Fruit fly (Drosophila melanogaster) whole organism, embryonic: ENCODE results near the gene Dbp21E2.

Source experiments
- B-H1 ChIP-seq: fragments of 200-800 bp; sonication (Bioruptor generic); IDR thresholded peaks from 3 replicates; pipeline ENCODE4 v1.3.6; 2022; ENCODE audit warnings: missing biosample characterization, missing genetic modification characterization
- CG1024 ChIP-seq: fragments of 200-800 bp; sonication (Bioruptor generic); IDR thresholded peaks from 2 replicates; pipeline ENCODE4 v1.3.6; 2022; ENCODE audit warnings: missing biosample characterization, missing genetic modification characterization
- CG11695 ChIP-seq: fragments of 200-800 bp; sonication (Bioruptor generic); IDR thresholded peaks from 3 replicates; pipeline ENCODE4 v1.3.6; 2022; ENCODE audit warnings: missing biosample characterization, missing genetic modification characterization
- CG12769 ChIP-seq: fragments of 200-800 bp; sonication (Bioruptor generic); optimal IDR thresholded peaks from 2 replicates; lab custom pipeline; 2019; ENCODE audit warnings: missing biosample characterization, mild to moderate bottlenecking, missing genetic modification characterization, moderate library complexity
- CG15011 ChIP-seq: fragments of 200-800 bp; sonication (Bioruptor generic); optimal IDR thresholded peaks from 3 replicates; lab custom pipeline; 2018; ENCODE audit warnings: missing biosample characterization, mild to moderate bottlenecking, missing genetic modification characterization
- CG15269 ChIP-seq: fragments of 200-800 bp; sonication (Bioruptor generic); optimal IDR thresholded peaks from 2 replicates; lab custom pipeline; 2018; ENCODE audit warnings: missing biosample characterization, mild to moderate bottlenecking, missing genetic modification characterization, moderate library complexity
- CG15514 ChIP-seq: fragments of 200-800 bp; sonication (Bioruptor generic); optimal IDR thresholded peaks from 3 replicates; lab custom pipeline; 2017; ENCODE audit warnings: missing biosample characterization, missing genetic modification characterization, mild to moderate bottlenecking, moderate library complexity, missing genetic modification reagents
- CG15601 ChIP-seq: fragments of 200-800 bp; sonication (Bioruptor generic); optimal IDR thresholded peaks from 3 replicates; lab custom pipeline; 2019; ENCODE audit warnings: missing biosample characterization, mild to moderate bottlenecking, missing genetic modification characterization, moderate library complexity
- CG1602 ChIP-seq: fragments of 200-800 bp; sonication (Bioruptor generic); optimal IDR thresholded peaks from 3 replicates; lab custom pipeline; 2016; ENCODE audit warnings: missing biosample characterization, missing genetic modification characterization
- CG2120 ChIP-seq: fragments of 200-800 bp; sonication (Bioruptor generic); optimal IDR thresholded peaks from 3 replicates; lab custom pipeline; 2016; ENCODE audit warnings: missing biosample characterization, missing genetic modification characterization
- CG31441 ChIP-seq: fragments of 200-800 bp; sonication (Bioruptor generic); IDR thresholded peaks from 2 replicates; pipeline ENCODE4 v1.3.6; 2022; ENCODE audit warnings: missing biosample characterization, missing genetic modification characterization
- CG4854 ChIP-seq: fragments of 200-800 bp; sonication (Bioruptor generic); optimal IDR thresholded peaks from 2 replicates; lab custom pipeline; 2016; ENCODE audit warnings: missing biosample characterization, missing genetic modification characterization, inconsistent platforms
- CG6272 ChIP-seq: fragments of 200-800 bp; sonication (Bioruptor generic); IDR thresholded peaks from 2 replicates; pipeline ENCODE4 v1.3.6; 2022; ENCODE audit warnings: missing biosample characterization, missing genetic modification characterization
- CG7271 ChIP-seq: fragments of 200-800 bp; sonication (Bioruptor generic); optimal IDR thresholded peaks from 2 replicates; lab custom pipeline; 2018; ENCODE audit warnings: missing biosample characterization, mild to moderate bottlenecking, missing genetic modification characterization, moderate library complexity
- CG7372 ChIP-seq: fragments of 200-800 bp; sonication (Bioruptor generic); IDR thresholded peaks from 2 replicates; pipeline ENCODE4 v1.3.6; 2022; ENCODE audit warnings: missing biosample characterization, missing genetic modification characterization
- E2f1 ChIP-seq: fragments of 200-800 bp; sonication (Bioruptor generic); IDR thresholded peaks from 2 replicates; pipeline ENCODE4 v1.3.6; 2022; ENCODE audit warnings: missing biosample characterization, missing genetic modification characterization
- GATAe ChIP-seq: fragments of 200-800 bp; sonication (Bioruptor generic); conservative IDR thresholded peaks from 2 replicates; pipeline ENCODE4 v1.3.6; 2022; ENCODE audit warnings: missing biosample characterization, missing genetic modification characterization
- H15 ChIP-seq: fragments of 200-800 bp; sonication (Bioruptor generic); IDR thresholded peaks from 3 replicates; pipeline ENCODE4 v1.3.6; 2022; ENCODE audit warnings: missing biosample characterization, missing genetic modification characterization
- H2.0 ChIP-seq: fragments of 200-800 bp; sonication (Bioruptor generic); IDR thresholded peaks from 2 replicates; pipeline ENCODE4 v1.3.6; 2022; ENCODE audit warnings: missing biosample characterization, missing genetic modification characterization
- HmgZ ChIP-seq: fragments of 200-800 bp; sonication (Bioruptor generic); optimal IDR thresholded peaks from 2 replicates; lab custom pipeline; 2018; ENCODE audit warnings: missing biosample characterization, mild to moderate bottlenecking, missing genetic modification characterization
- Hsf ChIP-seq: fragments of 200-800 bp; sonication (Bioruptor generic); optimal IDR thresholded peaks from 3 replicates; lab custom pipeline; 2016; ENCODE audit warnings: missing biosample characterization, missing genetic modification characterization
- Nf-YB ChIP-seq: fragments of 200-800 bp; sonication (Bioruptor generic); optimal IDR thresholded peaks from 3 replicates; lab custom pipeline; 2019; ENCODE audit warnings: missing biosample characterization, mild to moderate bottlenecking, missing genetic modification characterization, moderate library complexity
- Oli ChIP-seq: fragments of 200-800 bp; sonication (Bioruptor generic); optimal IDR thresholded peaks from 2 replicates; lab custom pipeline; 2018; ENCODE audit warnings: missing biosample characterization, mild to moderate bottlenecking, missing genetic modification characterization, moderate library complexity
- Scr ChIP-seq: fragments of 200-800 bp; sonication (Bioruptor generic); IDR thresholded peaks from 2 replicates; pipeline ENCODE4 v1.3.6; 2022; ENCODE audit warnings: missing biosample characterization, missing genetic modification characterization; ENCODE audit not compliant: partially characterized antibody
- Ssrp ChIP-seq: fragments of 200-800 bp; sonication (Bioruptor generic); optimal IDR thresholded peaks from 2 replicates; lab custom pipeline; 2018; ENCODE audit warnings: missing biosample characterization, mild to moderate bottlenecking, missing genetic modification characterization, moderate library complexity
- Stat92E ChIP-seq, 3 experiments: fragments of >200 bp in 2 of 3; fragments of 200-800 bp in 1 of 3; sonication (Bioruptor generic) in 1 of 3; optimal IDR thresholded peaks; 2 replicates each; lab custom pipeline; 2017 to 2019; ENCODE audit warnings: missing biosample characterization in 3 of 3, missing genetic modification characterization in 3 of 3, mild to moderate bottlenecking in 1 of 3, moderate library complexity in 1 of 3
- Tbp ChIP-seq: fragments of >200 bp; optimal IDR thresholded peaks from 2 replicates; lab custom pipeline; 2018; ENCODE audit warnings: missing biosample characterization, missing genetic modification characterization
- Vsx1 ChIP-seq: fragments of 200-800 bp; sonication (Bioruptor generic); optimal IDR thresholded peaks from 2 replicates; lab custom pipeline; 2017; ENCODE audit warnings: missing biosample characterization, mild to moderate bottlenecking, missing genetic modification characterization, missing genetic modification reagents
- amos ChIP-seq: fragments of 200-800 bp; sonication (Bioruptor generic); IDR thresholded peaks from 2 replicates; pipeline ENCODE4 v1.3.6; 2022; ENCODE audit warnings: missing biosample characterization, missing genetic modification characterization; ENCODE audit not compliant: partially characterized antibody
- ase ChIP-seq: fragments of 200-800 bp; sonication (Bioruptor generic); IDR thresholded peaks from 3 replicates; pipeline ENCODE4 v1.3.6; 2022; ENCODE audit warnings: missing biosample characterization, missing genetic modification characterization
- bbx ChIP-seq: fragments of 200-800 bp; sonication (Bioruptor generic); IDR thresholded peaks from 2 replicates; pipeline ENCODE4 v1.3.6; 2022; ENCODE audit warnings: missing biosample characterization, missing genetic modification characterization; ENCODE audit not compliant: partially characterized antibody
- bcd ChIP-seq: fragments of 200-800 bp; sonication (Bioruptor generic); optimal IDR thresholded peaks from 2 replicates; lab custom pipeline; 2017; ENCODE audit warnings: missing biosample characterization, mild to moderate bottlenecking, missing genetic modification characterization
- chif ChIP-seq, 2 experiments: fragments of 200-800 bp; sonication (Bioruptor generic); optimal IDR thresholded peaks; 3 replicates each; lab custom pipeline; 2016; ENCODE audit warnings: missing biosample characterization in 2 of 2, missing genetic modification characterization in 2 of 2
- cwo ChIP-seq: fragments of 200-800 bp; sonication (Bioruptor generic); optimal IDR thresholded peaks from 3 replicates; lab custom pipeline; 2017; ENCODE audit warnings: missing biosample characterization, missing genetic modification characterization, mild to moderate bottlenecking, moderate library complexity, missing genetic modification reagents
- disco-r ChIP-seq: fragments of 200-800 bp; sonication (Bioruptor generic); optimal IDR thresholded peaks from 2 replicates; lab custom pipeline; 2016; ENCODE audit warnings: missing biosample characterization, missing genetic modification characterization
- dm ChIP-seq: fragments of 200-800 bp; sonication (Bioruptor generic); optimal IDR thresholded peaks from 3 replicates; lab custom pipeline; 2016; ENCODE audit warnings: missing biosample characterization, missing genetic modification characterization
- esg ChIP-seq: fragments of 200-800 bp; sonication (Bioruptor generic); conservative IDR thresholded peaks from 2 replicates; pipeline ENCODE4 v1.3.6; 2022; ENCODE audit warnings: missing biosample characterization, missing genetic modification characterization
- gfzf ChIP-seq: fragments of 200-800 bp; sonication (Bioruptor generic); optimal IDR thresholded peaks from 2 replicates; lab custom pipeline; 2016; ENCODE audit warnings: missing biosample characterization, mild to moderate bottlenecking, missing genetic modification characterization, moderate library complexity
- her ChIP-seq: fragments of 200-800 bp; sonication (Bioruptor generic); optimal IDR thresholded peaks from 2 replicates; lab custom pipeline; 2016; ENCODE audit warnings: missing biosample characterization, missing genetic modification characterization
- lab ChIP-seq: fragments of 200-800 bp; sonication (Bioruptor generic); optimal IDR thresholded peaks from 3 replicates; lab custom pipeline; 2017; ENCODE audit warnings: missing biosample characterization, missing genetic modification characterization, mild to moderate bottlenecking, moderate library complexity, missing genetic modification reagents
- lmd ChIP-seq: fragments of 200-800 bp; sonication (Bioruptor generic); IDR thresholded peaks from 2 replicates; pipeline ENCODE4 v1.3.6; 2022; ENCODE audit warnings: missing biosample characterization, missing genetic modification characterization
- nerfin-2 ChIP-seq: fragments of 200-800 bp; sonication (Bioruptor generic); IDR thresholded peaks from 2 replicates; pipeline ENCODE4 v1.3.6; 2022; ENCODE audit warnings: missing biosample characterization, missing genetic modification characterization; ENCODE audit not compliant: partially characterized antibody
- ro ChIP-seq: fragments of 200-800 bp; sonication (Bioruptor generic); IDR thresholded peaks from 2 replicates; pipeline ENCODE4 v1.3.6; 2022; ENCODE audit warnings: missing biosample characterization, missing genetic modification characterization
- sc ChIP-seq, 3 experiments: fragments of >200 bp in 2 of 3; fragments of 200-800 bp in 1 of 3; sonication (Bioruptor generic) in 1 of 3; optimal IDR thresholded peaks; 2 replicates in 2 of 3; 3 replicates in 1 of 3; lab custom pipeline; 2017; ENCODE audit warnings: mild to moderate bottlenecking in 1 of 3, missing biosample characterization in 1 of 3, missing genetic modification characterization in 1 of 3, missing genetic modification reagents in 1 of 3
- ssp ChIP-seq: fragments of 200-800 bp; sonication (Bioruptor generic); IDR thresholded peaks from 2 replicates; pipeline ENCODE4 v1.3.6; 2022; ENCODE audit warnings: missing biosample characterization, missing genetic modification characterization
- tap ChIP-seq: fragments of 200-800 bp; optimal IDR thresholded peaks from 3 replicates; lab custom pipeline; 2019; ENCODE audit warnings: missing biosample characterization, mild to moderate bottlenecking, missing genetic modification characterization, moderate library complexity
- ttk ChIP-seq: fragments of 200-800 bp; sonication (Bioruptor generic); IDR thresholded peaks from 2 replicates; pipeline ENCODE4 v2.1.2; 2022; ENCODE audit warnings: missing biosample characterization, missing genetic modification characterization
- twi ChIP-seq: fragments of 200-800 bp; optimal IDR thresholded peaks from 2 replicates; lab custom pipeline; 2019; ENCODE audit warnings: missing biosample characterization, mild to moderate bottlenecking, missing genetic modification characterization, moderate library complexity

Gene Dbp21E2

dm6 chr2L:819315-820032 lies 8.1 kb downstream of the Dbp21E2 start, which contains the start of the genes PGAP2 and Clp (continued):
- TF ChIP-seq CG15601 (peak; percentile 62), HmgZ (peak; percentile 80), bbx (GFP tag; lab: Robert Waterston, UW) (0 out of 2 replicates have a peak, but pooled peaks have one; percentile 10), CG12769 (no peak), CG2120 (GFP tag; lab: Kevin White, UChicago) (peak; percentile 84), Scr (GFP tag; lab: Robert Waterston, UW) (peak; percentile 67; the same call in 1 of the 2 replicates), tap (tag; lab: Kevin White, UChicago) (no peak), lmd (GFP tag; lab: Robert Waterston, UW) (peak; percentile 84), CG15269 (tag; lab: Kevin White, UChicago) (peak; percentile 77), Stat92E (GFP tag; optimal IDR thresholded peaks at IDR 0.05; lab: Kevin White, UChicago) (no peak), ttk (GFP tag; lab: Robert Waterston, UW) (peak; percentile 72), E2f1 (GFP tag; lab: Robert Waterston, UW) (peak; percentile 80), nerfin-2 (GFP tag; lab: Robert Waterston, UW) (no peak), sc (optimal IDR thresholded peaks at IDR 0.05; lab: Kevin White, UChicago) (no peak), sc (GFP tag; optimal IDR thresholded peaks at IDR 0.05; lab: Kevin White, UChicago) (peak; percentile 45), CG15514 (peak; percentile 59), her (GFP tag; lab: Kevin White, UChicago) (no peak), Hsf (GFP tag; lab: Kevin White, UChicago) (peak; percentile 72), CG1602 (GFP tag; lab: Kevin White, UChicago) (peak; percentile 79), CG31441 (peak; percentile 73), CG4854 (GFP tag; lab: Kevin White, UChicago) (peak; percentile 20), esg (peak; percentile 79), chif (GFP tag; optimal IDR thresholded peaks at IDR 0.05; lab: Kevin White, UChicago) (peak; percentile 43 to 56), amos (GFP tag; lab: Robert Waterston, UW) (peak; percentile 11; the same call in 1 of the 2 replicates), Ssrp (tag; lab: Kevin White, UChicago) (peak; percentile 83), CG6272 (GFP tag; lab: Robert Waterston, UW) (peak; percentile 62), bcd (peak; percentile 73), lab (GFP tag; lab: Kevin White, UChicago) (no peak), ase (GFP tag; lab: Robert Waterston, UW) (peak; percentile 65), B-H1 (peak; percentile 72), CG1024 (GFP tag; lab: Robert Waterston, UW) (peak; percentile 43; the same call in 1 of the 2 replicates), ro (GFP tag; lab: Robert Waterston, UW) (peak; percentile 30; the same call in 1 of the 2 replicates), dm (GFP tag; lab: Kevin White, UChicago) (peak; percentile 22), Oli (tag; lab: Kevin White, UChicago) (peak; percentile 68), H2.0 (peak; percentile 83), cwo (GFP tag; lab: Kevin White, UChicago) (peak; percentile 38), CG7271 (tag; lab: Kevin White, UChicago) (peak; percentile 5), Nf-YB (peak; percentile 51), CG15011 (GFP tag; lab: Kevin White, UChicago) (peak; percentile 47), twi (tag; lab: Kevin White, UChicago) (peak; percentile 63), disco-r (GFP tag; lab: Kevin White, UChicago) (no peak), Tbp (GFP tag; lab: Kevin White, UChicago) (peak; percentile 43), gfzf (GFP tag; lab: Kevin White, UChicago) (no peak), Vsx1 (GFP tag; lab: Kevin White, UChicago) (no peak), CG11695 (peak; percentile 52; the same call in 2 of the 3 replicates), GATAe (GFP tag; lab: Robert Waterston, UW) (no peak), ssp (GFP tag; lab: Robert Waterston, UW) (peak; percentile 68), H15 (GFP tag; lab: Robert Waterston, UW) (peak; percentile 73), CG7372 (GFP tag; lab: Robert Waterston, UW) (peak; percentile 93)
